Worm (Caenorhabditis elegans): Measurements from ENCODE around the gene tsp-21.

The tsp-21 gene

ce11 chrX:9927993-9928392 is 4.2 kb upstream of the tsp-21 start:
- TF ChIP-seq tbx-2 (tag; optimal IDR thresholded peaks at IDR 0.05) (no peak), hlh-30 (tag; optimal IDR thresholded peaks at IDR 0.05; ENCODE audit: insufficient read depth) (peak; percentile 54)

ce11 chrX:9931362-9931761 is 809 bp upstream of the tsp-21 start, which contains the start of gene nra-3:
Gene nra-3, minus strand, starts transcription at chrX:9931462.
- TF ChIP-seq nfya-1 (tag; optimal IDR thresholded peaks at IDR 0.05): no peak
- no peak for TF ChIP-seq hlh-30 (tag; optimal IDR thresholded peaks at IDR 0.05; ENCODE audit: insufficient read depth)
- no peak for TF ChIP-seq eyg-1 (tag; optimal IDR thresholded peaks at IDR 0.05)
- TF ChIP-seq rnt-1 (tag; optimal IDR thresholded peaks at IDR 0.05): peak; percentile 31
- TF ChIP-seq unc-42 (tag; optimal IDR thresholded peaks at IDR 0.05): peak; percentile 41
- peak; percentile 19 for TF ChIP-seq ref-2 (tag; optimal IDR thresholded peaks at IDR 0.05)
- peak; percentile 44 for TF ChIP-seq tbx-2 (tag; optimal IDR thresholded peaks at IDR 0.05)

ce11 chrX:9933291-9934008 is 1.3 kb downstream of the tsp-21 start:
- TF ChIP-seq unc-55 (GFP tag; optimal IDR thresholded peaks at IDR 0.05): peak; percentile 5
- no peak for TF ChIP-seq ama-1 (optimal IDR thresholded peaks at IDR 0.05)
- TF ChIP-seq K02D7.2 (tag; optimal IDR thresholded peaks at IDR 0.05): no peak

- TF ChIP-seq ceh-24 (tag; optimal IDR thresholded peaks at IDR 0.05): no peak
- no peak for TF ChIP-seq tbx-7 (tag; optimal IDR thresholded peaks at IDR 0.05)
- no peak for TF ChIP-seq ttx-3 (tag; optimal IDR thresholded peaks at IDR 0.05)
- no peak for TF ChIP-seq nhr-232 (tag; optimal IDR thresholded peaks at IDR 0.05)
- no peak for TF ChIP-seq elt-4 (tag; optimal IDR thresholded peaks at IDR 0.05)
- no peak for TF ChIP-seq madf-2 (tag; optimal IDR thresholded peaks at IDR 0.05)
- TF ChIP-seq K09A11.1 (tag; optimal IDR thresholded peaks at IDR 0.05; ENCODE audit: insufficient read depth): no peak
- TF ChIP-seq pag-3 (tag; optimal IDR thresholded peaks at IDR 0.05; ENCODE audit: borderline replicate concordance): no peak
- no peak for TF ChIP-seq fax-1 (tag; optimal IDR thresholded peaks at IDR 0.05)
- TF ChIP-seq ceh-45 (GFP tag; IDR thresholded peaks at IDR 0.05): no peak
- TF ChIP-seq pqm-1 (tag; optimal IDR thresholded peaks at IDR 0.05): no peak
- no peak for TF ChIP-seq sox-4 (tag; optimal IDR thresholded peaks at IDR 0.05)
- TF ChIP-seq ceh-2 (tag; optimal IDR thresholded peaks at IDR 0.05): no peak
- TF ChIP-seq nhr-11 (tag; optimal IDR thresholded peaks at IDR 0.05): no peak
- no peak for TF ChIP-seq sox-2 (GFP tag; IDR thresholded peaks at IDR 0.05)
- TF ChIP-seq ceh-18 (tag; optimal IDR thresholded peaks at IDR 0.05): no peak
- TF ChIP-seq unc-86 (tag; optimal IDR thresholded peaks at IDR 0.05): no peak
These were observed 1.8 kb downstream of the tsp-21 start for ce11 chrX:9934009-9934323.

ce11 chrX:9938091-9938490 is 5.9 kb downstream of the tsp-21 start:
- TF ChIP-seq ceh-34 (tag; optimal IDR thresholded peaks at IDR 0.05) (no peak), ceh-24 (tag; optimal IDR thresholded peaks at IDR 0.05) (no peak), fax-1 (tag; optimal IDR thresholded peaks at IDR 0.05) (no peak), ahr-1 (tag; optimal IDR thresholded peaks at IDR 0.05) (no peak), K09A11.1 (tag; optimal IDR thresholded peaks at IDR 0.05; ENCODE audit: insufficient read depth) (no peak), pha-4 (tag; optimal IDR thresholded peaks at IDR 0.05) (no peak), madf-2 (tag; optimal IDR thresholded peaks at IDR 0.05) (no peak), hlh-6 (tag; optimal IDR thresholded peaks at IDR 0.05) (no peak), lin-11 (tag; optimal IDR thresholded peaks at IDR 0.05) (no peak), pqm-1 (tag; optimal IDR thresholded peaks at IDR 0.05) (no peak), sox-4 (tag; optimal IDR thresholded peaks at IDR 0.05) (no peak), fkh-10 (GFP tag; optimal IDR thresholded peaks at IDR 0.05) (no peak), che-1 (tag; optimal IDR thresholded peaks at IDR 0.05) (no peak), ceh-30 (tag; optimal IDR thresholded peaks at IDR 0.05) (no peak), elt-4 (tag; optimal IDR thresholded peaks at IDR 0.05) (no peak), eyg-1 (tag; optimal IDR thresholded peaks at IDR 0.05) (no peak), tbx-7 (tag; optimal IDR thresholded peaks at IDR 0.05) (no peak), pag-3 (tag; optimal IDR thresholded peaks at IDR 0.05; ENCODE audit: borderline replicate concordance) (no peak), ceh-48 (tag; optimal IDR thresholded peaks at IDR 0.05) (no peak), mec-3 (tag; optimal IDR thresholded peaks at IDR 0.05; ENCODE audit: borderline replicate concordance) (no peak)

Measured in whole organism, late embryonic.